Worm (Caenorhabditis elegans) whole organism, early embryonic: ENCODE measurements around the gene dhs-31.

Experiments used
- B0310.2 ChIP-seq: sonication (generic microtip); optimal IDR thresholded peaks from 2 replicates; lab custom pipeline; 2016; ENCODE audit warnings: mild to moderate bottlenecking, missing genetic modification characterization, missing compliant biosample characterization
- F13C5.2 ChIP-seq: sonication (generic microtip); optimal IDR thresholded peaks from 2 replicates; lab custom pipeline; 2017; ENCODE audit warnings: mild to moderate bottlenecking, missing genetic modification characterization, inconsistent platforms, missing compliant biosample characterization
- aly-1 ChIP-seq: sonication (generic microtip); optimal IDR thresholded peaks from 2 replicates; lab custom pipeline; 2016; ENCODE audit warnings: missing genetic modification characterization, missing compliant biosample characterization
- ama-1 ChIP-seq: fragments of 150-350 bp; optimal IDR thresholded peaks from 2 replicates; lab custom pipeline; 2014
- ceh-13 ChIP-seq: fragments of 200-800 bp; sonication (Bioruptor generic); optimal IDR thresholded peaks from 2 replicates; lab custom pipeline; 2018; ENCODE audit warnings: mild to moderate bottlenecking, missing genetic modification characterization, missing compliant biosample characterization
- ceh-36 ChIP-seq: sonication (generic microtip); optimal IDR thresholded peaks from 2 replicates; lab custom pipeline; 2016; ENCODE audit warnings: missing genetic modification characterization, inconsistent platforms, missing compliant biosample characterization
- ets-7 ChIP-seq: sonication (generic microtip); optimal IDR thresholded peaks from 2 replicates; lab custom pipeline; 2016; ENCODE audit warnings: missing genotype, missing genetic modification characterization, missing compliant biosample characterization
- flt-1 ChIP-seq: fragments of 200-800 bp; sonication (Bioruptor generic); IDR thresholded peaks from 2 replicates; pipeline ENCODE4 v1.3.6; 2022; ENCODE audit warnings: missing genetic modification characterization, missing compliant biosample characterization
- hmbx-1 ChIP-seq: sonication (generic microtip); optimal IDR thresholded peaks from 2 replicates; lab custom pipeline; 2016; ENCODE audit warnings: mild to moderate bottlenecking, missing genetic modification characterization, missing compliant biosample characterization
- hmg-4 ChIP-seq: fragments of 200-800 bp; sonication (Bioruptor generic); optimal IDR thresholded peaks from 2 replicates; lab custom pipeline; 2018; ENCODE audit warnings: mild to moderate bottlenecking, missing genetic modification characterization, missing compliant biosample characterization
- hnd-1 ChIP-seq: sonication (generic microtip); optimal IDR thresholded peaks from 2 replicates; lab custom pipeline; 2016; ENCODE audit warnings: missing genetic modification characterization, missing compliant biosample characterization
- pes-1 ChIP-seq: fragments of 200-800 bp; sonication (Bioruptor generic); IDR thresholded peaks from 2 replicates; pipeline ENCODE4 v1.3.6; 2022; ENCODE audit warnings: missing genetic modification reagents, missing genetic modification characterization, missing compliant biosample characterization
- scrt-1 ChIP-seq: fragments of 200-800 bp; sonication (Bioruptor generic); IDR thresholded peaks from 2 replicates; pipeline ENCODE4 v1.3.6; 2022; ENCODE audit warnings: missing genetic modification characterization, missing compliant biosample characterization
- sea-1 ChIP-seq: fragments of 200-800 bp; sonication (Bioruptor generic); conservative IDR thresholded peaks from 2 replicates; pipeline ENCODE4 v1.3.6; 2022; ENCODE audit warnings: missing genetic modification characterization, missing compliant biosample characterization
- tbx-11 ChIP-seq: fragments of 200-800 bp; sonication (Bioruptor generic); IDR thresholded peaks from 2 replicates; pipeline ENCODE4 v1.3.6; 2022; ENCODE audit warnings: missing genetic modification characterization, missing compliant biosample characterization
- tbx-37 ChIP-seq: fragments of 200-800 bp; sonication (Bioruptor generic); conservative IDR thresholded peaks from 2 replicates; pipeline ENCODE4 v1.3.6; 2022; ENCODE audit warnings: missing genetic modification reagents, missing genetic modification characterization, missing compliant biosample characterization
- tra-4 ChIP-seq: sonication (generic microtip); optimal IDR thresholded peaks from 2 replicates; lab custom pipeline; 2017; ENCODE audit warnings: missing genetic modification characterization, missing compliant biosample characterization

The dhs-31 gene

DNA sequence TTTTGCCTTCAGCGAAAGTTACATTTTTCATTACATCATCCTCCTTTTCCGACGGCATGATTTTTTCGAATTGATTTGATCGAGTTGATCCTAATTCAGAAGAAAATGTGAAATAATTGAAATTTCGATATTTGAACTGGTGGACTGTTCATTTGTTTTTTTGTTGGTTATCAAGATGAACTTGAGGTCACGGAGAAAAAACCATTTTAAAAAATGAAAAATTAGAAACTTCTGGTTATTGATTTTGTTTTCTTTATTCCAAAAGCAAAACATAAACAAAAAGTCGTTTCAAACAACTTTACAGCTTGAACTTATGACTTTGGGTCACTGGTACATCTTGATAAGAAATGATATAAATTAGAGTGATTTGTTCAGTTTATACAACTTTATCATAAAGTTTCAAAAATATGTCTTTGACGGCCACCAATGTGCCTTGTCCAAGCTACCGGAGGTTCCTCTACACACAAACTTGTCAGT lies 34.4 kb upstream of the dhs-31 start, which contains the start of the genes ttbk-4 and W01B6.4:
Gene ttbk-4, minus strand, starts transcription at position 101 of the 477 bp plus-strand sequence.
Gene W01B6.4, plus strand, starts transcription at position 427 of the 477 bp plus-strand sequence.
- no peak for TF ChIP-seq flt-1 (GFP tag; lab: Robert Waterston, UW)
- TF ChIP-seq scrt-1 = no peak
- TF ChIP-seq pes-1 (GFP tag; lab: Robert Waterston, UW) = no peak

DNA sequence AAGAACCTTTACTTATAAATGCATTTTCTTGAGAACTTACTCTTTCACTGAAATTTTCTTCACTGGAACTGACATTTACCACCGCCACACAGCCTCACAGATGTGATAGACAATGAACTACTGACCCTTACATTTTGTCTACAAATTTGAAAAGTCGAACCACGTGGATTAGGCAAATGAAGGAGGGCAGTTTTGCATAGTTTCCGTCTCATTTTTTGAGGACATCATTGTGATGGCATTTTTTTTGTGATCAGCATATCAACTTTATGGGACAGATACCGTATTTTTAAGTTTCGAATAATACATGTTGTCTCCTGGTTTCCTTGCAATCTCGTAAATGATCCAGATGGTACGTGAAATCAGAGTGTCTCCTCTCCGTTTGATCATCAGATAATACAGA lies 31.8 kb upstream of the dhs-31 start, which contains the start of gene W01B6.3:
Gene W01B6.3, minus strand, starts transcription at position 101 of the 400 bp plus-strand sequence.
- TF ChIP-seq pes-1 (GFP tag; lab: Robert Waterston, UW) = no peak
- no peak for TF ChIP-seq ama-1 (lab: Kevin White, UChicago)
- no peak for TF ChIP-seq ceh-36
- TF ChIP-seq sea-1 (GFP tag; lab: Robert Waterston, UW) = no peak
- no peak for TF ChIP-seq ceh-13
- TF ChIP-seq hmg-4 (GFP tag; lab: Kevin White, UChicago) = no peak
- no peak for TF ChIP-seq tbx-37 (GFP tag; lab: Robert Waterston, UW)
- no peak for TF ChIP-seq hmbx-1
- TF ChIP-seq hnd-1 (tag; lab: Kevin White, UChicago) = no peak
- TF ChIP-seq B0310.2 = no peak
- TF ChIP-seq scrt-1 = no peak
- TF ChIP-seq aly-1 (tag; lab: Kevin White, UChicago) = no peak

DNA sequence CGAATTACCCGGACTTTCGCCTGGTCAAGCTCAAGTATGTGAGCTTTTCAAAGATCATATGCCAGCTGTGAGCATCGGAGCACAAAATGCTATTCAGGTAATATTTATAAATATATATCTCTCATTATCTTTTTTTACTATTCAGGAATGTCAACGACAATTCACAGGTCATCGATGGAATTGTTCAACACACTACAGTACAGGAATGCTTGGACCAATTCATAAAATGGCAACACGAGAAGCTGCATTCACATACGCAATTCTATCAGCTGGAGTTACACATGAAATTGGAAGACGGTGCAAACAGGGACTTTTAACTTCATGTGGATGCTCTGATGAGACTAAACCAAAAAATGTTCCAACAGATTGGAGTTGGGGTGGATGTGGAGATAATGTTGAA lies 27.6 kb upstream of the dhs-31 start:
- TF ChIP-seq ceh-13 (no peak), tbx-11 (no peak), B0310.2 (no peak)

DNA sequence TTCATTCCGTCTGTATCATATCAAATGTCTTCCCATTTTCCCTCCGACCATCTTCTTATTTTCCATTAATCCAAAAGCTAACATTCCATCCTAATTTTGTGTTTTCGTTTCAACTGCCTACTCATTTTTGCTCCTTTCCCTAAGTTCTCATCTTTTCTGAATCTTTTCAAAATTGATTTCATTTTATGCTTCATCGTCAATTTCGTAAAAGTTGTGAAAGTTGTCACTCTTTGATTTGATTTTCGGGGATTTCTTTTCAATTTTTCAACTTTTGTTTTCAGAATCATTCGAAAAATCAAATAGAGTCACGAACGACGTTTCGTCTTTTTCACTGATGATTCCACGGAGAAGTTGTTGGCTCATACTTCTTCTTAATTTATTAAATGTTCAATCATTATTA lies 26.8 kb upstream of the dhs-31 start, which contains the start of gene cwn-2:
Gene cwn-2, plus strand, starts transcription at position 276 of the 400 bp plus-strand sequence.
- TF ChIP-seq aly-1 (tag; lab: Kevin White, UChicago) = no peak
- no peak for TF ChIP-seq tbx-37 (GFP tag; lab: Robert Waterston, UW)
- no peak for TF ChIP-seq hnd-1 (tag; lab: Kevin White, UChicago)
- TF ChIP-seq flt-1 (GFP tag; lab: Robert Waterston, UW) = no peak
- no peak for TF ChIP-seq tra-4
- TF ChIP-seq ama-1 (lab: Kevin White, UChicago) = no peak
- TF ChIP-seq scrt-1 = no peak

DNA sequence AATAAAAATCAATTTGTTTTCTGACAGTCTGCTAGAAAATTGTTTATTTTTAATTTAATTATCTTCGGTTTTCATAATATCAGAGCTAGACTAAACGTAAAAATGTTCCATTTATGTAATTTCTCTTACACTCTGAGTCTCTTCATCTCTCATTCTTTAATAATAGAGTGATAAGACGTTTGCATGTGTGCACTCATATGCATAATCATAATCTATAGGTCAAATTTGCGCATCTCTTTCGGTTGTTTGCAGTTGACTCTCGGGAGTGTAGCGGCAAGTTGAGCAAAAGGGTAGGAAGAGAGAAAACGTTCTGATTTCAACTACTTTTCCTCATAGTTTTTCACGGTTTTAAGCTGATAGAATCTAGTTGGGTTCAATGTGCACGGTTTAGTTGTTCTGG lies 25.8 kb upstream of the dhs-31 start:
- TF ChIP-seq ama-1 (lab: Kevin White, UChicago) (no peak), sea-1 (GFP tag; lab: Robert Waterston, UW) (no peak), F13C5.2 (no peak), ceh-36 (no peak), aly-1 (tag; lab: Kevin White, UChicago) (no peak), scrt-1 (no peak), tbx-37 (GFP tag; lab: Robert Waterston, UW) (no peak), tbx-11 (no peak), ets-7 (tag; lab: Kevin White, UChicago) (no peak), ceh-13 (no peak), B0310.2 (no peak), pes-1 (GFP tag; lab: Robert Waterston, UW) (no peak), tra-4 (no peak), flt-1 (GFP tag; lab: Robert Waterston, UW) (no peak), hmg-4 (GFP tag; lab: Kevin White, UChicago) (no peak)

DNA sequence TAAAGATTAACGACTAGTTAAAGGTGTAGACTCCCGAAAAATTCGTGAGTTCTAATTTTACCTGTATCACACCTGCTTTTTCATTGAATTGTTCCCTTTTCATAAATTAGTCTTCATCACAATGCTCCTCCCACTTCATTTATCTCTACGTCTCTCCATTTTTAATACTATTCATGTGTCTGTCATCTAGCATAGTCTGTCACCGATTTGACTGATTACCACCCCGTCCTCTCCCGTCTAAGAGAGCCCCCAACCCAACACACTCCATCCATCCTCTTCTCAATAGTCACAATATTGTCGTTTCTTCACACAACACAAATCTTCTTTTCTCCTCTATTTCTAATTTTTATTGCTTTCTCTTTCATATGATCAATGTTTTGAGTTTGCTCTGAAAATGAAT lies 24.5 kb upstream of the dhs-31 start:
- TF ChIP-seq hmg-4 (GFP tag; lab: Kevin White, UChicago) (no peak), pes-1 (GFP tag; lab: Robert Waterston, UW) (no peak), ceh-36 (no peak), scrt-1 (no peak), ceh-13 (no peak), B0310.2 (no peak), hmbx-1 (no peak), sea-1 (GFP tag; lab: Robert Waterston, UW) (no peak), F13C5.2 (no peak), tbx-11 (no peak), ets-7 (tag; lab: Kevin White, UChicago) (no peak)

DNA sequence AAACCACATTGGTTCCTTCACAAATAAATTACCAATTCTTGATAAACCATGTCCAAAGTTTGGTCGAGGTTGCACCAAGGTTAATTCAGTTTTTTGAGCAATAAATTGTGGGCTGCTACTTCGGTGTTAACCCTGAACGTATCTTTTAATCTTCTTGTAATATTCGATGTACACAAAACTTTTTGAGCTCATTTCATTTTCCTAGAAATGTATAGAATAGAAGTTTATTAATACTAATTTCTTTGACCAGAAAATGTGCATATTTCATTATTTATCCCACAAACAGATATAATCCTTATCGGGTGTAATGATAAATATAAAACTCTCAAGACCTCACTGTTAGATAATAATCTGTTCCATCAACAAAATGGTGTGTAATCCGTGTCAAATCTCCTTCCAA lies 23.2 kb upstream of the dhs-31 start:
- TF ChIP-seq pes-1 (GFP tag; lab: Robert Waterston, UW) = no peak
- no peak for TF ChIP-seq aly-1 (tag; lab: Kevin White, UChicago)
- TF ChIP-seq tbx-11 = no peak
- TF ChIP-seq ceh-13 = no peak
- TF ChIP-seq ama-1 (lab: Kevin White, UChicago) = no peak
- no peak for TF ChIP-seq tbx-37 (GFP tag; lab: Robert Waterston, UW)
- TF ChIP-seq hnd-1 (tag; lab: Kevin White, UChicago) = no peak
- no peak for TF ChIP-seq ceh-36
- TF ChIP-seq F13C5.2 = no peak
- no peak for TF ChIP-seq ets-7 (tag; lab: Kevin White, UChicago)
- no peak for TF ChIP-seq scrt-1
- TF ChIP-seq B0310.2 = no peak
- TF ChIP-seq flt-1 (GFP tag; lab: Robert Waterston, UW) = no peak

DNA sequence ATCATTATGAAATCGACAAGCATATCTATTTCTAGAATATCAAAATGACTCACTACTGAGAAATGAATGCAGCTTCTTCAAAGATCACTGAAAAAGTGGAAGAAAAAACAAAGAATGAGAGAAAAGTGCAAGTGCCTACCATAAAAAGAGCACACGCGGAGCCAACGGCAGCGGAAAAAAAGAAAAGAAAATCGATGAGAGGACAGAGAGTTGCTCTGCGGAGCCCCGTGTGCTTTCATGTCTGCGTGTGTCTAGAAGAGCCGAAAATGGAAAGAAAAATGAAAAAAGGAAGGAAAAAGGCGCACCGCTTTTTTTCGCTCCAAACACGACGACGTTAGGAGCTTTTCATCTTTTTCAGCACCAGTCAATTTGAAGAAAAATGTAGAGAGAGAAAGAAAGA lies 22.0 kb upstream of the dhs-31 start, which contains the start of gene ipla-7:
Gene ipla-7, minus strand, starts transcription at position 122 of the 400 bp plus-strand sequence.
- TF ChIP-seq pes-1 (GFP tag; lab: Robert Waterston, UW) (no peak), ama-1 (lab: Kevin White, UChicago) (no peak), scrt-1 (no peak), hnd-1 (tag; lab: Kevin White, UChicago) (no peak), ceh-36 (no peak), B0310.2 (no peak), tra-4 (no peak), hmbx-1 (no peak), hmg-4 (GFP tag; lab: Kevin White, UChicago) (no peak), tbx-11 (no peak), ets-7 (tag; lab: Kevin White, UChicago) (no peak), F13C5.2 (no peak), aly-1 (tag; lab: Kevin White, UChicago) (no peak), flt-1 (GFP tag; lab: Robert Waterston, UW) (no peak)
